Fruit fly (Drosophila melanogaster): Measurements from ENCODE around the gene Gr94a.

dm6 chr3R:23004161-23004560 lies 47.3 kb upstream of the Gr94a start:
- no peak for TF ChIP-seq CG8478 (optimal IDR thresholded peaks at IDR 0.05)
- no peak for TF ChIP-seq EcR (GFP tag; optimal IDR thresholded peaks at IDR 0.05)
